Fruit fly (Drosophila melanogaster): Measurements from ENCODE around the gene CG32152.

- no peak for TF ChIP-seq lola (GFP tag; optimal IDR thresholded peaks at IDR 0.05)
- no peak for TF ChIP-seq usp (GFP tag; optimal IDR thresholded peaks at IDR 0.05)
- peak in 1 of 2 experiments; percentile 42 for TF ChIP-seq dl (GFP tag; optimal IDR thresholded peaks at IDR 0.05; ENCODE audit: insufficient read depth in 1 of 2, partially characterized antibody in 2 of 2)
- TF ChIP-seq CG32264 (GFP tag; optimal IDR thresholded peaks at IDR 0.05): no peak
- no peak for TF ChIP-seq dmrt93B (GFP tag; optimal IDR thresholded peaks at IDR 0.05)
- no peak for TF ChIP-seq br (GFP tag; optimal IDR thresholded peaks at IDR 0.05)
- TF ChIP-seq psq (GFP tag; optimal IDR thresholded peaks at IDR 0.05): no peak
- peak; percentile 39 for TF ChIP-seq h (GFP tag; optimal IDR thresholded peaks at IDR 0.05)
- no peak for TF ChIP-seq GATAd (GFP tag; optimal IDR thresholded peaks at IDR 0.05)
Measured at dm6 chr3L:16149418-16150160, 5.8 kb upstream of the CG32152 start.

Data from whole organism, wandering third instar larva.